Fruit fly (Drosophila melanogaster) Kc167 (cell line): ENCODE results near the gene CG14115.

ENCODE experiments used
- Sin3A ChIP-seq: fragments of >200 bp; optimal IDR thresholded peaks from 2 replicates; lab custom pipeline; 2018; ENCODE audit warnings: missing external identifiers
- h ChIP-seq: fragments of >200 bp; optimal IDR thresholded peaks from 3 replicates; lab custom pipeline; 2018; ENCODE audit warnings: missing external identifiers
- insv ChIP-seq: fragments of >200 bp; optimal IDR thresholded peaks from 3 replicates; lab custom pipeline; 2018; ENCODE audit warnings: missing external identifiers
- psq ChIP-seq: fragments of >200 bp; optimal IDR thresholded peaks from 2 replicates; lab custom pipeline; 2017; ENCODE audit warnings: missing external identifiers
- ttk ChIP-seq: sonication (Bioruptor generic); optimal IDR thresholded peaks from 2 replicates; lab custom pipeline; 2017; ENCODE audit warnings: missing external identifiers

DNA sequence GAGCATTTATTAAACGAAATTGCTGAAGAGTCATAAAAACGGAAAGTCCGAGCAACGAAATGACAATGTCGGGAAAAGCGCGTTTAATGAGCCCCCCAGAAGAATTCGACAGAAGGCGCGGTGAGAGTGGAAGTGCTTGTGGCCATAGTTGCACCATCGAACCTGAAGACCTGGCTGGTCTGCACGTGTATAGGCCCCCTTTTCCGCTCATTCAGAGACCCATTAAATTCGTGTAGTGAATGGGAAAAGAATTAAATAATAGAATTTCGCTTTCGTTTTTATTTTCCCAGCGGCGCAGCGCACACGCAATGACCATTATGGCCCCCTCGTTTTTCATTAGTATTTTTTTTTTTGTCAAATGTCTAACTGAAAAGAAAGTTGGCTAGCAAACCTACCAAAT lies 27.9 kb downstream of the CG14115 start:
- TF ChIP-seq insv (no peak), h (lab: Kevin White, UChicago) (no peak), ttk (lab: Kevin White, UChicago) (no peak), Sin3A (lab: Kevin White, UChicago) (no peak), psq (no peak)
